Fruit fly (Drosophila melanogaster): Measurements from ENCODE around the gene Thor.

Thor gene

dm6 chr2L:3477057-3477755, 1.0 kb upstream of the Thor start:
- TF ChIP-seq D19A (tag; optimal IDR thresholded peaks at IDR 0.05) = peak; percentile 6
- no peak for TF ChIP-seq Camta (GFP tag; optimal IDR thresholded peaks at IDR 0.05)
- TF ChIP-seq CG7839 (tag; optimal IDR thresholded peaks at IDR 0.05) = peak; percentile 52
- no peak for TF ChIP-seq ab (GFP tag; optimal IDR thresholded peaks at IDR 0.05)
- peak; percentile 21 for TF ChIP-seq Atf3 (GFP tag; optimal IDR thresholded peaks at IDR 0.05)
- TF ChIP-seq ato (GFP tag; IDR thresholded peaks at IDR 0.05; ENCODE audit: partially characterized antibody) = no peak
- TF ChIP-seq CG13775 (GFP tag; optimal IDR thresholded peaks at IDR 0.05) = peak; percentile 58
- TF ChIP-seq phol (tag; optimal IDR thresholded peaks at IDR 0.05) = peak; percentile 21
- no peak for TF ChIP-seq CG11696 (GFP tag; IDR thresholded peaks at IDR 0.05)
- no peak for TF ChIP-seq pho (GFP tag; optimal IDR thresholded peaks at IDR 0.05)
- no peak for TF ChIP-seq zfh1 (GFP tag; IDR thresholded peaks at IDR 0.05)
- TF ChIP-seq BtbVII (GFP tag; optimal IDR thresholded peaks at IDR 0.05) = no peak
- no peak for TF ChIP-seq Bdp1 (GFP tag; optimal IDR thresholded peaks at IDR 0.05)
- no peak for TF ChIP-seq CG15514 (GFP tag; optimal IDR thresholded peaks at IDR 0.05)
- no peak for TF ChIP-seq Lim3 (GFP tag; IDR thresholded peaks at IDR 0.05)
- no peak for TF ChIP-seq CG10274 (GFP tag; optimal IDR thresholded peaks at IDR 0.05)
- TF ChIP-seq CG6654 (GFP tag; optimal IDR thresholded peaks at IDR 0.05) = no peak
- peak; percentile 39 for TF ChIP-seq CG17385 (GFP tag; optimal IDR thresholded peaks at IDR 0.05)
- TF ChIP-seq CG11723 (GFP tag; optimal IDR thresholded peaks at IDR 0.05) = peak; percentile 40
- no peak for TF ChIP-seq tup (GFP tag; optimal IDR thresholded peaks at IDR 0.05)
- TF ChIP-seq mirr (GFP tag; optimal IDR thresholded peaks at IDR 0.05) = no peak
- TF ChIP-seq CG5180 (GFP tag; optimal IDR thresholded peaks at IDR 0.05) = no peak
- TF ChIP-seq otp (GFP tag; IDR thresholded peaks at IDR 0.05) = no peak
- no peak for TF ChIP-seq rib (GFP tag; IDR thresholded peaks at IDR 0.05)
- TF ChIP-seq amos (GFP tag; IDR thresholded peaks at IDR 0.05; ENCODE audit: partially characterized antibody) = no peak
- no peak for TF ChIP-seq ewg (GFP tag; optimal IDR thresholded peaks at IDR 0.05)
- no peak for TF ChIP-seq pzg (GFP tag; optimal IDR thresholded peaks at IDR 0.05)
- TF ChIP-seq CG6791 (GFP tag; IDR thresholded peaks at IDR 0.05; ENCODE audit: partially characterized antibody) = 0 out of 3 replicates have a peak, but pooled peaks have one; percentile 14
- no peak; the same call in 1 of the 2 replicates for TF ChIP-seq vvl (GFP tag; IDR thresholded peaks at IDR 0.05)
- peak; percentile 72 for TF ChIP-seq Med (GFP tag)
- no peak; the same call in none of the 2 replicates for TF ChIP-seq al (GFP tag; IDR thresholded peaks at IDR 0.05)
- no peak for TF ChIP-seq CG13287 (GFP tag; IDR thresholded peaks at IDR 0.05; ENCODE audit: partially characterized antibody)
- no peak for TF ChIP-seq onecut (GFP tag; IDR thresholded peaks at IDR 0.05)
- TF ChIP-seq Atf6 (GFP tag; IDR thresholded peaks at IDR 0.05) = no peak
- no peak for TF ChIP-seq wor (GFP tag; IDR thresholded peaks at IDR 0.05)
- TF ChIP-seq CG13624 (GFP tag; optimal IDR thresholded peaks at IDR 0.05) = peak; percentile 36
- TF ChIP-seq CG11247 (GFP tag; IDR thresholded peaks at IDR 0.05) = no peak
- no peak for TF ChIP-seq Ravus (GFP tag; IDR thresholded peaks at IDR 0.05)
- no peak for TF ChIP-seq CG4328 (GFP tag; optimal IDR thresholded peaks at IDR 0.05)
- TF ChIP-seq NC2β (GFP tag; optimal IDR thresholded peaks at IDR 0.05) = no peak
- TF ChIP-seq CG3838 (GFP tag; optimal IDR thresholded peaks at IDR 0.05) = no peak
- no peak for TF ChIP-seq CG8478 (optimal IDR thresholded peaks at IDR 0.05)
- no peak for TF ChIP-seq CG16779 (GFP tag; IDR thresholded peaks at IDR 0.05)
- no peak for TF ChIP-seq Fer2 (tag; optimal IDR thresholded peaks at IDR 0.05)
- TF ChIP-seq Jarid2 (GFP tag; optimal IDR thresholded peaks at IDR 0.05) = no peak
- no peak for TF ChIP-seq Kr (GFP tag; optimal IDR thresholded peaks at IDR 0.05)
- no peak for TF ChIP-seq hth (optimal IDR thresholded peaks at IDR 0.05)
- TF ChIP-seq CG16813 (GFP tag; IDR thresholded peaks at IDR 0.05; ENCODE audit: partially characterized antibody) = no peak
- no peak for TF ChIP-seq CG8290 (GFP tag; optimal IDR thresholded peaks at IDR 0.05)
- peak in 1 of 2 experiments; percentile 68 for TF ChIP-seq CG8290 (tag; optimal IDR thresholded peaks at IDR 0.05)
- TF ChIP-seq Nf-YA (GFP tag; IDR thresholded peaks at IDR 0.05) = no peak
